Worm (Caenorhabditis elegans): ENCODE results near the gene str-162.

str-162 gene

DNA sequence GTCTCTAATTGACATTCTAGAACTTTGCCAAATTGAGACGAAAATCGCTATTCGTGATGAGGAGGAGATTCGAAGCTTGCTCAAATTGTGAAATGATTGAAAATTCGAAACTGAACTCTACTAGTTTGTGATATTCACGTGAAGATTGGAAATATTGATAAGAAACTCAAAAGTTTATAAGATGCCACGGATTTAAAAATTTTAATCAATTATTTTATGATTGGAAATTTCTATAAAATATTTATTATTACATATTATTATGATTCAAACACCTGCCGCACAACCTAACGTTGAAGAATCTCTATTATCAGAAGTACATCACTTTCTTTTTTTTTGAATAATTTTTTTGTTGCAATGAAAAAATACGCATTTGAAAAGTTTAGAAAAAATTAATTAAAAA lies 3.7 kb upstream of the str-162 start, which contains the start of gene E03H12.7:
Gene E03H12.7 (minus strand): TSS at position 101 of the 400 bp plus-strand sequence.
- TF ChIP-seq pqm-1 (tag; optimal IDR thresholded peaks at IDR 0.05) (no peak), ceh-28 (tag; optimal IDR thresholded peaks at IDR 0.05) (no peak), ztf-11 (tag; optimal IDR thresholded peaks at IDR 0.05) (no peak)

DNA sequence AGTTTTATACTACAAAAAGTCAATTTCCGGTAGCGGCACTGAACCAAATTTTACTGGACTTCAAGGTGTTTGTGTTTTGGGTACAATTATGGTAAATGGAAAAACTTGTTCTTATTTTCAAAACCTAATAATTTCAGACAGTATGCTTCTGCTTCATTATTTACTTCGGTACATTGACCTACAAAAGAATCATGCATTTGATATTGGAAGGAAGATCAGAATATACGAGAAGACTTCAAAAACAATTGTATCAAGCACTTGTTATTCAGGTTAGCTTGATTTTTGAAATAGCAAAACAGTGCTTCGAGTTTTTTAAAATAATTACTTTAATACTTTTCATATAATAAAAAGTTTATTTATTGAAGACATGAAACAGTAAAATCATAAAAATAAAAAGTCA lies 939 bp downstream of the str-162 start:
- TF ChIP-seq pha-4 (tag; optimal IDR thresholded peaks at IDR 0.05) (no peak), snpc-4 (tag; optimal IDR thresholded peaks at IDR 0.05) (no peak), ceh-9 (tag; optimal IDR thresholded peaks at IDR 0.05) (no peak), ceh-82 (tag; optimal IDR thresholded peaks at IDR 0.05) (no peak), R02D3.7 (tag; optimal IDR thresholded peaks at IDR 0.05) (no peak), nhr-76 (tag; optimal IDR thresholded peaks at IDR 0.05) (no peak), nhr-67 (tag; optimal IDR thresholded peaks at IDR 0.05) (no peak), lsy-12 (tag; optimal IDR thresholded peaks at IDR 0.05) (no peak), egl-5 (tag; optimal IDR thresholded peaks at IDR 0.05) (no peak)

DNA sequence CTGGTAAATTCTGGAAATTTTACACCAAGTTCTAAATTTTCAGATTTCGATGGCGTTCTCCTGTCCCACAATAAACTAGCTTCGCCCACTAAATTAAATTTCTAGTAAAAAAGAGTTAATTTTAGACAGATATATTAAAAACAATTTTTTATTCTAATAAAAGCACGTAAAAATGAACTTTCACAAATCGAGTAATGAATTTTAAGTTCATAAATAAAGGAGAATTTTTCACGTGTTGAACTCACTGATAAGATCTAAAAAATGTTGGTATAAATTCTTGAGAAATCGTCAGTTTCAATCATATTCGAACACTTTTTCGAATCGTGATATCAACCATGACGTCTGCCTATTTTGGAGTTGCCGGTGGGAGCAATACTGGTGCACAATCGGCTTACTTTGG lies 3.7 kb downstream of the str-162 start, which contains the start of gene ssq-2:
Gene ssq-2 (plus strand): TSS at position 301 of the 400 bp plus-strand sequence.
- TF ChIP-seq snpc-4 (tag; optimal IDR thresholded peaks at IDR 0.05), result no peak
- no peak for TF ChIP-seq tbx-2 (tag; optimal IDR thresholded peaks at IDR 0.05)
- no peak for TF ChIP-seq unc-39 (tag; optimal IDR thresholded peaks at IDR 0.05)
- TF ChIP-seq ZK546.5 (tag; optimal IDR thresholded peaks at IDR 0.05), result no peak

ce11 chrIV:4996956-4997355 lies 4.8 kb downstream of the str-162 start:
- TF ChIP-seq nhr-67 (tag; optimal IDR thresholded peaks at IDR 0.05), result no peak
- no peak for TF ChIP-seq nhr-76 (tag; optimal IDR thresholded peaks at IDR 0.05)
- TF ChIP-seq jun-1 (tag; optimal IDR thresholded peaks at IDR 0.05), result no peak
- TF ChIP-seq elt-3 (tag; optimal IDR thresholded peaks at IDR 0.05), result no peak
- TF ChIP-seq pha-4 (tag; optimal IDR thresholded peaks at IDR 0.05), result no peak
- no peak for TF ChIP-seq zag-1 (tag; optimal IDR thresholded peaks at IDR 0.05)
- TF ChIP-seq R02D3.7 (tag; optimal IDR thresholded peaks at IDR 0.05), result no peak
- TF ChIP-seq nhr-237 (tag; optimal IDR thresholded peaks at IDR 0.05), result no peak
- TF ChIP-seq skn-1 (tag; optimal IDR thresholded peaks at IDR 0.05), result no peak
- no peak for TF ChIP-seq ceh-16 (tag; optimal IDR thresholded peaks at IDR 0.05)
- TF ChIP-seq fos-1 (tag; optimal IDR thresholded peaks at IDR 0.05), result no peak
- TF ChIP-seq aly-2 (tag; optimal IDR thresholded peaks at IDR 0.05), result no peak
- TF ChIP-seq elt-2 (tag; optimal IDR thresholded peaks at IDR 0.05), result no peak
- no peak for TF ChIP-seq snpc-4 (tag; optimal IDR thresholded peaks at IDR 0.05)
- no peak for TF ChIP-seq ceh-82 (tag; optimal IDR thresholded peaks at IDR 0.05)
- no peak for TF ChIP-seq egl-27 (tag; optimal IDR thresholded peaks at IDR 0.05)
- TF ChIP-seq nhr-43 (tag; optimal IDR thresholded peaks at IDR 0.05; ENCODE audit: poor library complexity, severe bottlenecking), result no peak

DNA sequence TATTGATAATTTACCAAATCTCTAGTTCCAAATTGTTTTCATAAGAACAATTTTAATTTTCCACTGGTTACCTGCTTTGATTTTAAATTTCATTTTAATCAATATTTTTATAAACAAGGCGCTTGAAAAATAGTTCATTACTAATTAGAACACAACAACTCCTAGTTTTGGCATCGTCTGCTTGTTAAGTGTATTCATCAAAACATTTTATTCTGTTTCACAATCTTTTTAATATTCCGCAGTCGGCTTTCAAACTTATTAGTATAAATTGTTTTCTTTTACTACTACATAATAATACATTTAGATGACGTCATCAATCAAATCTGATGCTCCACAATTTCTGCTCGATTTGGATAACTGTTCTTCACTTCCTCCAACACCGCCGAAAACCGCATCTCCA lies 10.3 kb downstream of the str-162 start, which contains the start of gene pes-1:
Gene pes-1 (plus strand): TSS at position 301 of the 400 bp plus-strand sequence.
- TF ChIP-seq ztf-4 (tag; optimal IDR thresholded peaks at IDR 0.05), result no peak
- no peak for TF ChIP-seq snpc-4 (tag; optimal IDR thresholded peaks at IDR 0.05)
- TF ChIP-seq egl-5 (tag; optimal IDR thresholded peaks at IDR 0.05), result no peak
- TF ChIP-seq nhr-237 (tag; optimal IDR thresholded peaks at IDR 0.05), result no peak
- TF ChIP-seq R02D3.7 (tag; optimal IDR thresholded peaks at IDR 0.05), result no peak

DNA sequence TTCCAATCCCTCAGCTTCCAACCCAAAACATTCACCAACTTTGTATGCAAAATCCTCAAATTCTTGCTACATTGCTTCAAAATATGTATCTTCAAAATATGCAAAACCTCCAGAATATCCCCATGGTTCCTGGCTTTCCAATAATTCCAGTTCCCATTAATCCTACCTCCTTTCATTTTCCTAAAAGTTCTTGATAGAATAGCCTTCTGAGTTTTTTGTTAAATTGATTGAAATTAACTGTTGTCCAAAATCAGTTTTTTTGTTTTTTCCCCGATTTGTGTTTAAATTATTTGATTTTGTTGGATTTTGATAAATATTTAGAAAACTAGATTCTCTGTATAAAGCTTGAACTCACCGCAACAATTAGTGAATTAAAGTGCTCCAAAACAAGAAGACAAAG lies 13.0 kb downstream of the str-162 start:
- no peak for TF ChIP-seq fos-1 (tag; optimal IDR thresholded peaks at IDR 0.05)
- no peak for TF ChIP-seq ZK546.5 (tag; optimal IDR thresholded peaks at IDR 0.05)
- TF ChIP-seq jun-1 (tag; optimal IDR thresholded peaks at IDR 0.05), result no peak
- TF ChIP-seq snpc-4 (tag; optimal IDR thresholded peaks at IDR 0.05), result no peak
- TF ChIP-seq fkh-10 (GFP tag; optimal IDR thresholded peaks at IDR 0.05), result no peak

DNA sequence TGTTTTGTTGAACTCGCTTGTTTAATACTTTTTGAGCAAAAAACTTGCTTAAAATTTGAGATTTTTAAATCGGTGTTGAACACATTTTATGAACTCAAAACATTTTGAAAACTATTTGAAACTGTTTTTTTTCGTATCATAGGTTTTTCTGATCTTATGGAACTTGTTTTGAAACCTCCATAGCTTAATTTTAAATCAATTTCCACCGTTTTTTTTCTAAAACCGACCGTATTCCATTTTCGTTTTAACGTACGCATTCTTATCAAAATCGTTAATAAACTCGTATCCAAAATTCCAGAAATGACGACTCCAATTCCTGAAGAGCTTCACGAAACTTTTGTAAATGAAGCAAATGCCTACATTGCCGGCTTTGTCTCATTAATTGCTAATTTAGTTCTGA lies 16.2 kb downstream of the str-162 start, which contains the start of gene srm-2:
Gene srm-2 (plus strand): TSS at position 301 of the 400 bp plus-strand sequence.
- TF ChIP-seq nhr-237 (tag; optimal IDR thresholded peaks at IDR 0.05) (no peak), nhr-25 (tag; optimal IDR thresholded peaks at IDR 0.05) (no peak), fkh-10 (GFP tag; optimal IDR thresholded peaks at IDR 0.05) (no peak), ceh-82 (tag; optimal IDR thresholded peaks at IDR 0.05) (no peak), nhr-11 (tag; optimal IDR thresholded peaks at IDR 0.05) (no peak), ceh-16 (tag; optimal IDR thresholded peaks at IDR 0.05) (no peak), nhr-77 (tag; optimal IDR thresholded peaks at IDR 0.05) (no peak), tbx-2 (tag; optimal IDR thresholded peaks at IDR 0.05) (no peak), unc-62 (GFP tag; optimal IDR thresholded peaks at IDR 0.05) (no peak), nhr-23 (tag; optimal IDR thresholded peaks at IDR 0.05) (no peak), nhr-28 (tag; optimal IDR thresholded peaks at IDR 0.05) (no peak), hmg-11 (tag; optimal IDR thresholded peaks at IDR 0.05) (no peak), ama-1 (optimal IDR thresholded peaks at IDR 0.05) (no peak), daf-12 (tag; optimal IDR thresholded peaks at IDR 0.05) (no peak), egl-5 (tag; optimal IDR thresholded peaks at IDR 0.05) (no peak), pqm-1 (tag; optimal IDR thresholded peaks at IDR 0.05) (no peak), elt-3 (tag; optimal IDR thresholded peaks at IDR 0.05) (no peak), jun-1 (tag; optimal IDR thresholded peaks at IDR 0.05) (no peak), pha-4 (tag; optimal IDR thresholded peaks at IDR 0.05) (no peak), zag-1 (tag; optimal IDR thresholded peaks at IDR 0.05) (no peak)
